Fruit fly (Drosophila melanogaster) whole organism, adult: ENCODE results near the gene CG32591.

Source experiments
- CG11617 ChIP-seq: fragments of 200-800 bp; sonication (Bioruptor generic); optimal IDR thresholded peaks from 2 replicates; lab custom pipeline; 2017; ENCODE audit warnings: mild to moderate bottlenecking, missing biosample characterization, missing genetic modification reagents, missing genetic modification characterization
- CG12768 ChIP-seq: fragments of 200-800 bp; sonication (Bioruptor generic); optimal IDR thresholded peaks from 2 replicates; lab custom pipeline; 2017; ENCODE audit warnings: missing biosample characterization, missing genetic modification characterization, mild to moderate bottlenecking, moderate library complexity, missing genetic modification reagents
- CG14711 ChIP-seq: fragments of 200-800 bp; sonication (Bioruptor generic); optimal IDR thresholded peaks from 2 replicates; lab custom pipeline; 2018; ENCODE audit warnings: missing biosample characterization, mild to moderate bottlenecking, missing genetic modification characterization, moderate library complexity
- CG1620 ChIP-seq: fragments of 200-800 bp; sonication (Bioruptor generic); optimal IDR thresholded peaks from 2 replicates; lab custom pipeline; 2016; ENCODE audit warnings: missing biosample characterization, missing genetic modification characterization
- CG33017 ChIP-seq: fragments of 200-800 bp; sonication (Bioruptor generic); optimal IDR thresholded peaks from 2 replicates; lab custom pipeline; 2018; ENCODE audit warnings: missing biosample characterization, mild to moderate bottlenecking, missing genetic modification characterization, moderate library complexity
- CG5204 ChIP-seq: fragments of 200-800 bp; sonication (Bioruptor generic); optimal IDR thresholded peaks from 2 replicates; lab custom pipeline; 2016; ENCODE audit warnings: missing biosample characterization, missing genetic modification characterization
- CG7045 ChIP-seq: fragments of 200-800 bp; sonication (Bioruptor generic); optimal IDR thresholded peaks from 2 replicates; lab custom pipeline; 2017; ENCODE audit warnings: missing biosample characterization, mild to moderate bottlenecking, missing genetic modification characterization
- CG7101 ChIP-seq: fragments of 200-800 bp; sonication (Bioruptor generic); optimal IDR thresholded peaks from 2 replicates; lab custom pipeline; 2018; ENCODE audit warnings: missing biosample characterization, mild to moderate bottlenecking, missing genetic modification characterization, moderate library complexity
- Clk ChIP-seq: fragments of 200-800 bp; sonication (Bioruptor generic); optimal IDR thresholded peaks from 2 replicates; lab custom pipeline; 2017; ENCODE audit warnings: missing biosample characterization, missing genetic modification characterization
- Crg-1 ChIP-seq: fragments of 200-800 bp; sonication (Bioruptor generic); optimal IDR thresholded peaks from 2 replicates; lab custom pipeline; 2016; ENCODE audit warnings: missing biosample characterization, missing genetic modification characterization
- Hr96 ChIP-seq: fragments of 200-800 bp; sonication (Bioruptor generic); optimal IDR thresholded peaks from 2 replicates; lab custom pipeline; 2016; ENCODE audit warnings: missing biosample characterization, missing genetic modification characterization
- Mnt ChIP-seq: fragments of 200-800 bp; sonication (Bioruptor generic); optimal IDR thresholded peaks from 2 replicates; lab custom pipeline; 2016; ENCODE audit warnings: missing biosample characterization, mild to moderate bottlenecking, missing genetic modification characterization
- bab1 ChIP-seq: fragments of 200-800 bp; sonication (Bioruptor generic); optimal IDR thresholded peaks from 3 replicates; lab custom pipeline; 2019; ENCODE audit warnings: missing biosample characterization, mild to moderate bottlenecking, missing genetic modification characterization, moderate library complexity
- cic ChIP-seq: fragments of 200-800 bp; sonication (Bioruptor generic); optimal IDR thresholded peaks from 2 replicates; lab custom pipeline; 2017; ENCODE audit warnings: missing biosample characterization, mild to moderate bottlenecking, missing genetic modification characterization, moderate library complexity
- cnc ChIP-seq, 2 experiments: fragments of >200 bp; optimal IDR thresholded peaks; 2 replicates each; lab custom pipeline; 2017
- kay ChIP-seq: fragments of 200-800 bp; sonication (Bioruptor generic); peaks from one replicate; lab custom pipeline; 2016; ENCODE audit warnings: missing biosample characterization, missing genetic modification characterization, borderline replicate concordance
- ovo ChIP-seq: fragments of 200-800 bp; sonication (Bioruptor generic); optimal IDR thresholded peaks from 2 replicates; lab custom pipeline; 2016; ENCODE audit warnings: missing biosample characterization, missing genetic modification characterization
- pad ChIP-seq: fragments of 200-800 bp; sonication (Bioruptor generic); optimal IDR thresholded peaks from 3 replicates; lab custom pipeline; 2017; ENCODE audit warnings: missing biosample characterization, missing genetic modification characterization, mild to moderate bottlenecking, moderate library complexity, missing genetic modification reagents
- tj ChIP-seq: fragments of 200-800 bp; sonication (Bioruptor generic); optimal IDR thresholded peaks from 3 replicates; lab custom pipeline; 2017; ENCODE audit warnings: missing biosample characterization, mild to moderate bottlenecking, missing genetic modification characterization, moderate library complexity
- toe ChIP-seq: fragments of 200-800 bp; sonication (Bioruptor generic); optimal IDR thresholded peaks from 2 replicates; lab custom pipeline; 2016; ENCODE audit warnings: missing biosample characterization, missing genetic modification characterization

CG32591 gene

DNA sequence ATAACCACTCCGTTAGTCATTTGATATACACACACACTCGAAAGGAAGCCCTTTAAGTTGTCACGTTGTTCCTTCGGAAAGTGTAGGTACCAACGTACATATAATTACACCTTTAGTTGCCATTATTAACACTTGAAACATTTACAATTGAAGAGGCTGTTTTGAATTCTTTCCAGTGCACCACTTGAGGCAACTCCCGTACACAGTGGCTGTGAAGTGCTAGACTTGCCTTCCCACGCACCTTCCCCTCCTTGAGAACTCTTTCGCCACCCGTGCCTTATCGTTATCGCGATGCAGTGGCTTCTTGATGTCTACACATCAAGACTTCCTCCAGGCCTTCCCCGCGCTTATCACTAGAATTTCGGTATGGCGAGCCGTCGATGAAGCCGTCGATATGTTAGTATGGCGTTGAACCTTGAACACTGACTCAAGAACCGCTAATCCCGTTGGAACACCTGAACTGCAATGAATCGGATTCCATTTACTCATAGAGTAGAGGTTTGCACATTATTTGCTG lies 22.7 kb upstream of the CG32591 start:
- TF ChIP-seq kay (GFP tag; lab: Kevin White, UChicago), result no peak
- TF ChIP-seq CG11617 (GFP tag; lab: Kevin White, UChicago), result no peak
- no peak for TF ChIP-seq Crg-1 (GFP tag; lab: Kevin White, UChicago)
- TF ChIP-seq cnc (optimal IDR thresholded peaks at IDR 0.05; lab: Kevin White, UChicago), result no peak
- peak; percentile 1 for TF ChIP-seq ovo (GFP tag; lab: Kevin White, UChicago)
- TF ChIP-seq CG7045 (GFP tag; lab: Kevin White, UChicago), result no peak
- no peak for TF ChIP-seq Clk (GFP tag; lab: Kevin White, UChicago)
- no peak for TF ChIP-seq CG14711 (tag; lab: Kevin White, UChicago)
- TF ChIP-seq CG33017 (tag; lab: Kevin White, UChicago), result no peak
- no peak for TF ChIP-seq CG1620 (GFP tag; lab: Kevin White, UChicago)
- TF ChIP-seq pad (GFP tag; lab: Kevin White, UChicago), result peak; percentile 98

DNA sequence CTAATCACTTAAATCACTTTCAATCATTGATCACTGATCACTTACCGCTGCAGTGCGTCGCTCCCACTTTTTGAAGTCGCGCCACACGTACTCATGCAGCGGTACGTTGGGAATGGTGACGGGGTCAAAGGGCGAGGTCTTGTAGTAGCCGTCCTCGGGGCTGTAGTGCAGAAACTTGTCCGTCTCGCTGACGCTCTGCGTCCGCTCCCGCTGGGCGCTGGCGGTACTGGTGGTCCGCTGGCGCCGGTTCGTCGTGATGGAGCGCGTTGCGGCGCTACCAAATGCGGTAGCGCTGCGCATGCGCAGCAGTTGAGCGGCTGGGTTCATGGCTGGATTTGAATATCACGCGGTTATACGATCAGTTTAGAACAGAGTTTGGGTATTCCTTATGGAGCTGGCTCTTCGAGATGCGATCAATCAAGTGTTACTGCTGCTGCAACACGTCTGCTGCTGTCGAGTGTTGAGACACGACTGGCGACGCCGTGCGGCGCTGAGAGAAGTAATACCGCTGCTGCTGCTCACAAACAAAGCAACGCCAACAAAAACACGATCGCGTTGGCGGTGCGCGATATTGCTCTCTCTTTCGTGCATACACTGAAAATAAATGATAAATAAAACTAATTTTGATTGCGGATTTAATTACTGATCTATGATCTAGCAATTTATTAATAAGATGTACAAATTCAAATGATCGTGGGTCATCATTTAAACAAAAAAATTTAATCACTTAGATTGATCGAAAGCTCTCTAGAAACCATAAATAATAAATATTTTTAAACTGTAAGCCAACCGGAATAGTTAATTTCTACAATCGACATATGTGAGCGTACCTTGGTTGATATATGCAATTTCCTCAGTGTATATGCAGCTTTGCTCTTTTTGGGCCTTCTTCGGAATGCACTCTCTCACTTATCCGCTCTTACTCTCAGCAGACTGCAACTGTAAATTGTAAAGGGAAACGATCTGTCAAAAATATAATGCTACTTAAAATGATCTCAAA lies 21.8 kb upstream of the CG32591 start:
- TF ChIP-seq ovo (GFP tag; lab: Kevin White, UChicago) (peak; percentile 93), CG5204 (GFP tag; lab: Kevin White, UChicago) (peak; percentile 90), CG11617 (GFP tag; lab: Kevin White, UChicago) (peak; percentile 99), bab1 (peak; percentile 99), Clk (GFP tag; lab: Kevin White, UChicago) (peak; percentile 61), Crg-1 (GFP tag; lab: Kevin White, UChicago) (peak; percentile 96), cic (GFP tag; lab: Kevin White, UChicago) (no peak), CG1620 (GFP tag; lab: Kevin White, UChicago) (peak; percentile 98), Hr96 (GFP tag; lab: Kevin White, UChicago) (peak; percentile 91), kay (GFP tag; lab: Kevin White, UChicago) (peak; percentile 93), toe (GFP tag; lab: Kevin White, UChicago) (peak; percentile 79), CG14711 (tag; lab: Kevin White, UChicago) (peak; percentile 93), CG33017 (tag; lab: Kevin White, UChicago) (peak; percentile 92), Mnt (peak; percentile 85), CG7101 (peak; percentile 97), CG12768 (GFP tag; lab: Kevin White, UChicago) (peak; percentile 90), CG7045 (GFP tag; lab: Kevin White, UChicago) (peak; percentile 88), pad (GFP tag; lab: Kevin White, UChicago) (no peak), tj (GFP tag; lab: Kevin White, UChicago) (peak; percentile 92), cnc (optimal IDR thresholded peaks at IDR 0.05; lab: Kevin White, UChicago) (no peak)

DNA sequence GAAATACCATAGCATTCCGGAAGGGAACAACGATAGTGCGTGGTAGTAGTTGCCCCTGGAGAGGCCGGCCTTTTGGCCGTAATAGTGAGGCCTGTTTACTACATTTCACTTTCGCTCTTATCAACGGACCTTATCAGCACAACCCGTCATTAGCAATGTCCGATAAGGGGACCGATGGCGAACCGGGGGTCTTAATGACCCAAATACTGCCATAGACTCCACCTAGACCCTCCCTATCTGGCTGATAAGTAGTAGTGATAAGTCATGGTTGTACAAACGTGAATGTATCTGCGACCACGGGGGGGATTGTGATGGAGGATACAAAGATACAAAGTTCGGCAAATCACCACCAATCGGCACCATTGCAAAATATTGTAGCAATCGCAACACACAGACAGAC lies 20.5 kb upstream of the CG32591 start:
- no peak for TF ChIP-seq tj (GFP tag; lab: Kevin White, UChicago)
- TF ChIP-seq cic (GFP tag; lab: Kevin White, UChicago), result no peak
- TF ChIP-seq Clk (GFP tag; lab: Kevin White, UChicago), result no peak
- peak; percentile 11 for TF ChIP-seq Hr96 (GFP tag; lab: Kevin White, UChicago)
- no peak for TF ChIP-seq CG1620 (GFP tag; lab: Kevin White, UChicago)
- TF ChIP-seq CG7045 (GFP tag; lab: Kevin White, UChicago), result no peak
- TF ChIP-seq pad (GFP tag; lab: Kevin White, UChicago), result no peak
- TF ChIP-seq CG12768 (GFP tag; lab: Kevin White, UChicago), result no peak
- peak; percentile 12 for TF ChIP-seq Mnt
- TF ChIP-seq CG33017 (tag; lab: Kevin White, UChicago), result no peak
- TF ChIP-seq CG14711 (tag; lab: Kevin White, UChicago), result no peak

DNA sequence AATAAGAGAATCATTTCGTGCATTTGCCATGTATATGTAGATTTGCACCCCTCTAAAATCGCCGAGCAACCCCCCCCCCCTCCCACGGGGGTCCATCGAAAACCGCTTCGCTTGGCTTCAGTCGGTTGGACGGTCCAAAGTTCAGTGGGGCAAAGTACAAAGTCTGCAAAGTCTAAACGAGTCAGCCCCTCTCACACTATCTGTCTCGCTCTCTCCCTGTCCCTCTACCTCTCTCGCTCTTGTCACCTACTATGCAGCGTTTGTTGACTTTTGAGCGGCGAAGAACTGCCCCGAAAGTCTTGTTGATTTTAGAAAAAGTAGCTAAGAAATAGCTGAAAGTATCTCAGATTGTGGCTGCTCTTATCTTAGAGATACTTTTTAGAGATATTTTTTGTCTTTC lies 18.7 kb upstream of the CG32591 start:
- TF ChIP-seq Clk (GFP tag; lab: Kevin White, UChicago) (peak; percentile 73), Mnt (peak; percentile 53), Crg-1 (GFP tag; lab: Kevin White, UChicago) (peak; percentile 58), cnc (optimal IDR thresholded peaks at IDR 0.05; lab: Kevin White, UChicago) (no peak), CG7101 (peak; percentile 67), CG14711 (tag; lab: Kevin White, UChicago) (peak; percentile 64), CG11617 (GFP tag; lab: Kevin White, UChicago) (peak; percentile 85), CG33017 (tag; lab: Kevin White, UChicago) (peak; percentile 72), ovo (GFP tag; lab: Kevin White, UChicago) (peak; percentile 73), toe (GFP tag; lab: Kevin White, UChicago) (peak; percentile 71), bab1 (peak; percentile 8), kay (GFP tag; lab: Kevin White, UChicago) (peak; percentile 83), tj (GFP tag; lab: Kevin White, UChicago) (peak; percentile 95), pad (GFP tag; lab: Kevin White, UChicago) (peak; percentile 52), Hr96 (GFP tag; lab: Kevin White, UChicago) (peak; percentile 90), CG7045 (GFP tag; lab: Kevin White, UChicago) (peak; percentile 79), CG1620 (GFP tag; lab: Kevin White, UChicago) (peak; percentile 40), CG12768 (GFP tag; lab: Kevin White, UChicago) (peak; percentile 99), CG5204 (GFP tag; lab: Kevin White, UChicago) (peak; percentile 59), cic (GFP tag; lab: Kevin White, UChicago) (peak; percentile 41)
